Worm (Caenorhabditis elegans) whole organism, L4 larva: ENCODE measurements around the gene mtcu-2.

Experiments used
- D1046.2 ChIP-seq: fragments of 200-800 bp; sonication (Bioruptor generic); IDR thresholded peaks from 2 replicates; pipeline ENCODE4 v1.3.6; 2022; ENCODE audit warnings: missing genetic modification characterization, missing compliant biosample characterization
- F10B5.3 ChIP-seq: sonication (generic microtip); optimal IDR thresholded peaks from 2 replicates; lab custom pipeline; 2016; ENCODE audit warnings: mild to moderate bottlenecking, missing genetic modification characterization, missing compliant biosample characterization
- F26F4.8 ChIP-seq: fragments of 200-800 bp; sonication (Bioruptor generic); conservative IDR thresholded peaks from 2 replicates; pipeline ENCODE4 v1.3.6; 2022; ENCODE audit warnings: missing genetic modification characterization, missing compliant biosample characterization
- F49E8.2 ChIP-seq: sonication (generic microtip); optimal IDR thresholded peaks from 2 replicates; lab custom pipeline; 2016; ENCODE audit warnings: missing compliant biosample characterization, mild to moderate bottlenecking, missing genetic modification characterization, borderline replicate concordance
- T26A8.4 ChIP-seq: fragments of 200-800 bp; sonication (Bioruptor generic); IDR thresholded peaks from 2 replicates; pipeline ENCODE4 v1.3.6; 2022; ENCODE audit warnings: missing genetic modification characterization, missing compliant biosample characterization
- Y105C5A.15 ChIP-seq: fragments of 200-800 bp; sonication (Bioruptor generic); IDR thresholded peaks from 2 replicates; pipeline ENCODE4 v1.3.6; 2022; ENCODE audit warnings: missing genetic modification characterization, missing compliant biosample characterization
- ZK546.5 ChIP-seq, 2 experiments: sonication (generic microtip); optimal IDR thresholded peaks; 2 replicates each; lab custom pipeline; 2017; ENCODE audit warnings: missing biosample characterization in 2 of 2, missing genetic modification characterization in 2 of 2
- aha-1 ChIP-seq: fragments of 150-350 bp; peaks from one replicate; lab custom pipeline; 2014; ENCODE audit warnings: missing biosample characterization, missing genetic modification characterization
- aly-2 ChIP-seq: sonication (generic microtip); optimal IDR thresholded peaks from 2 replicates; lab custom pipeline; 2018; ENCODE audit warnings: missing biosample characterization, missing genetic modification characterization
- ama-1 ChIP-seq: fragments of 150-350 bp; optimal IDR thresholded peaks from 2 replicates; lab custom pipeline; 2014; ENCODE audit warnings: inconsistent platforms, mixed read lengths
- arid-1 ChIP-seq: fragments of 200-800 bp; sonication (Bioruptor generic); conservative IDR thresholded peaks from 2 replicates; pipeline ENCODE4 v1.3.6; 2022; ENCODE audit warnings: missing genetic modification reagents, missing genetic modification characterization, missing compliant biosample characterization
- attf-4 ChIP-seq: sonication (generic microtip); optimal IDR thresholded peaks from 3 replicates; lab custom pipeline; 2017; ENCODE audit warnings: missing biosample characterization, missing genetic modification characterization
- ceh-20 ChIP-seq: fragments of 200-800 bp; sonication (Bioruptor generic); IDR thresholded peaks from 2 replicates; pipeline ENCODE4 v1.3.6; 2022; ENCODE audit warnings: missing genetic modification reagents, missing genetic modification characterization, missing compliant biosample characterization
- ceh-28 ChIP-seq: fragments of 150-350 bp; optimal IDR thresholded peaks from 2 replicates; lab custom pipeline; 2014; ENCODE audit warnings: missing biosample characterization, missing genetic modification reagents, missing genetic modification characterization
- ceh-44 ChIP-seq: fragments of 200-800 bp; sonication (Bioruptor generic); IDR thresholded peaks from 2 replicates; pipeline ENCODE4 v1.3.6; 2022; ENCODE audit warnings: missing genetic modification reagents, missing genetic modification characterization, missing compliant biosample characterization
- ceh-62 ChIP-seq: sonication (generic microtip); optimal IDR thresholded peaks from 2 replicates; lab custom pipeline; 2017; ENCODE audit warnings: missing biosample characterization, missing genetic modification characterization
- daf-16 ChIP-seq, 3 experiments: sonication (generic microtip); optimal IDR thresholded peaks; 2 replicates each; lab custom pipeline; 2016 to 2017; ENCODE audit warnings: missing genetic modification characterization in 3 of 3, missing genetic modification reagents in 3 of 3, mild to moderate bottlenecking in 2 of 3, missing compliant biosample characterization in 2 of 3, missing biosample characterization in 1 of 3, moderate library complexity in 1 of 3
- fkh-10 ChIP-seq: fragments of 150-350 bp; optimal IDR thresholded peaks from 2 replicates; lab custom pipeline; 2014; ENCODE audit warnings: missing biosample characterization, missing genetic modification reagents, missing genetic modification characterization
- gei-8 ChIP-seq: fragments of 200-800 bp; sonication (Bioruptor generic); optimal IDR thresholded peaks from 2 replicates; lab custom pipeline; 2018; ENCODE audit warnings: mild to moderate bottlenecking, missing genetic modification characterization, missing compliant biosample characterization
- hif-1 ChIP-seq, 2 experiments: sonication (generic microtip); optimal IDR thresholded peaks; 2 replicates each; lab custom pipeline; 2016 to 2017; ENCODE audit warnings: missing compliant biosample characterization in 2 of 2, missing genetic modification characterization in 2 of 2, missing genetic modification reagents in 2 of 2, missing genotype in 2 of 2, mild to moderate bottlenecking in 1 of 2
- hlh-11 ChIP-seq: fragments of 200-800 bp; sonication (Bioruptor generic); optimal IDR thresholded peaks from 2 replicates; lab custom pipeline; 2018; ENCODE audit warnings: mild to moderate bottlenecking, missing genetic modification characterization, missing compliant biosample characterization
- hmg-1.1 ChIP-seq: fragments of 200-800 bp; sonication (Bioruptor generic); IDR thresholded peaks from 2 replicates; pipeline ENCODE4 v1.3.6; 2022; ENCODE audit warnings: missing genetic modification reagents, missing genetic modification characterization, missing compliant biosample characterization
- lin-15B ChIP-seq: fragments of 150-350 bp; sonication (generic microtip); optimal IDR thresholded peaks from 3 replicates; lab custom pipeline; 2014; ENCODE audit warnings: missing biosample characterization, missing genetic modification characterization
- lin-38 ChIP-seq: fragments of 200-800 bp; sonication (Bioruptor generic); IDR thresholded peaks from 2 replicates; pipeline ENCODE4 v1.3.6; 2022; ENCODE audit warnings: missing genetic modification reagents, missing genetic modification characterization, missing compliant biosample characterization
- lin-39 ChIP-seq: fragments of 150-350 bp; optimal IDR thresholded peaks from 2 replicates; lab custom pipeline; 2014; ENCODE audit warnings: missing biosample characterization, missing genetic modification reagents, missing genetic modification characterization
- lir-3 ChIP-seq: sonication (generic microtip); optimal IDR thresholded peaks from 2 replicates; lab custom pipeline; 2016; ENCODE audit warnings: mild to moderate bottlenecking, missing genetic modification characterization, missing compliant biosample characterization
- lsy-2 ChIP-seq, 2 experiments: fragments of 150-350 bp in 1 of 2; sonication (generic microtip) in 1 of 2; optimal IDR thresholded peaks; 2 replicates each; lab custom pipeline; 2014 to 2017; ENCODE audit warnings: missing biosample characterization in 2 of 2, missing genetic modification characterization in 2 of 2
- madf-9 ChIP-seq: fragments of 200-800 bp; sonication (Bioruptor generic); conservative IDR thresholded peaks from 2 replicates; pipeline ENCODE4 v1.3.6; 2022; ENCODE audit warnings: missing genetic modification reagents, missing genetic modification characterization, missing compliant biosample characterization
- mdl-1 ChIP-seq, 2 experiments: fragments of 150-350 bp in 1 of 2; sonication (generic microtip) in 1 of 2; optimal IDR thresholded peaks; 2 replicates each; lab custom pipeline; 2014 to 2017; ENCODE audit warnings: missing biosample characterization in 2 of 2, missing genetic modification characterization in 2 of 2
- mdt-29 ChIP-seq: fragments of 200-800 bp; sonication (Bioruptor generic); IDR thresholded peaks from 2 replicates; pipeline ENCODE4 v1.3.6; 2022; ENCODE audit warnings: missing genetic modification reagents, missing genetic modification characterization, missing compliant biosample characterization
- mxl-3 ChIP-seq: fragments of 200-800 bp; sonication (Bioruptor generic); optimal IDR thresholded peaks from 2 replicates; lab custom pipeline; 2018; ENCODE audit warnings: mild to moderate bottlenecking, missing genetic modification characterization, missing compliant biosample characterization
- nhr-102 ChIP-seq: sonication (generic microtip); optimal IDR thresholded peaks from 2 replicates; lab custom pipeline; 2016; ENCODE audit warnings: mild to moderate bottlenecking, missing genetic modification characterization, moderate library complexity, missing compliant biosample characterization
- nhr-11 ChIP-seq: fragments of 150-350 bp; optimal IDR thresholded peaks from 2 replicates; lab custom pipeline; 2014; ENCODE audit warnings: missing biosample characterization, missing genetic modification characterization
- nhr-237 ChIP-seq: sonication (generic microtip); optimal IDR thresholded peaks from 2 replicates; lab custom pipeline; 2017; ENCODE audit warnings: missing biosample characterization, missing genetic modification characterization
- nhr-28 ChIP-seq: fragments of 150-350 bp; optimal IDR thresholded peaks from 2 replicates; lab custom pipeline; 2014; ENCODE audit warnings: missing biosample characterization, missing genetic modification characterization
- php-3 ChIP-seq: fragments of 200-800 bp; sonication (Bioruptor generic); IDR thresholded peaks from 2 replicates; pipeline ENCODE4 v1.3.6; 2022; ENCODE audit warnings: missing genetic modification reagents, missing genetic modification characterization, missing compliant biosample characterization
- rbr-2 ChIP-seq: sonication (generic microtip); optimal IDR thresholded peaks from 2 replicates; lab custom pipeline; 2016; ENCODE audit warnings: missing genotype, missing genetic modification characterization, missing compliant biosample characterization
- saeg-2 ChIP-seq: fragments of 200-800 bp; sonication (Bioruptor generic); IDR thresholded peaks from 2 replicates; pipeline ENCODE4 v1.3.6; 2022; ENCODE audit warnings: missing genetic modification reagents, missing genetic modification characterization, missing compliant biosample characterization
- sdz-12 ChIP-seq: fragments of 200-800 bp; sonication (Bioruptor generic); optimal IDR thresholded peaks from 2 replicates; lab custom pipeline; 2018; ENCODE audit warnings: mild to moderate bottlenecking, missing genetic modification characterization, missing compliant biosample characterization
- set-16 ChIP-seq: fragments of 200-800 bp; sonication (Bioruptor generic); IDR thresholded peaks from 2 replicates; pipeline ENCODE4 v1.3.6; 2022; ENCODE audit warnings: missing genetic modification reagents, missing genetic modification characterization, missing compliant biosample characterization
- skn-1 ChIP-seq: fragments of 150-350 bp; optimal IDR thresholded peaks from 2 replicates; lab custom pipeline; 2014; ENCODE audit warnings: missing biosample characterization, missing genetic modification characterization
- unc-62 ChIP-seq, 3 experiments: fragments of 150-350 bp in 1 of 3; sonication (generic microtip); optimal IDR thresholded peaks in 2 of 3; peaks in 1 of 3; 1 replicate in 1 of 3; 2 replicates in 2 of 3; lab custom pipeline; 2014 to 2017; ENCODE audit warnings: missing biosample characterization in 3 of 3, missing genetic modification characterization in 3 of 3, missing genetic modification reagents in 3 of 3, missing genotype in 1 of 3
- zfp-3 ChIP-seq: fragments of 200-800 bp; sonication (Bioruptor generic); conservative IDR thresholded peaks from 2 replicates; pipeline ENCODE4 v1.3.6; 2022; ENCODE audit warnings: missing genetic modification reagents, missing genetic modification characterization, missing compliant biosample characterization
- ztf-11 ChIP-seq: fragments of 150-350 bp; optimal IDR thresholded peaks from 2 replicates; lab custom pipeline; 2014; ENCODE audit warnings: missing biosample characterization, missing genetic modification characterization

mtcu-2 gene

ce11 chrII:9989533-9989932 is 43.5 kb downstream of the mtcu-2 start:
- TF ChIP-seq lin-15B (tag; lab: Kevin White, UChicago) (no peak), sdz-12 (no peak), F49E8.2 (tag; lab: Kevin White, UChicago) (no peak), Y105C5A.15 (no peak), php-3 (GFP tag; lab: Robert Waterston, UW) (no peak), ztf-11 (no peak), nhr-11 (tag; lab: Kevin White, UChicago) (peak; percentile 6), hif-1 (tag; optimal IDR thresholded peaks at IDR 0.05; lab: Kevin White, UChicago) (peak in 1 of 2 experiments; percentile 4), T26A8.4 (no peak), arid-1 (no peak), lir-3 (tag; lab: Kevin White, UChicago) (no peak), nhr-237 (no peak), hlh-11 (tag; lab: Kevin White, UChicago) (peak; percentile 17), hmg-1.1 (GFP tag; lab: Robert Waterston, UW) (no peak), madf-9 (no peak), F10B5.3 (tag; lab: Kevin White, UChicago) (no peak), attf-4 (tag; lab: Kevin White, UChicago) (no peak)
- TF ChIP-seq, all 104 proteins: peak for 3

- TF ChIP-seq ceh-20 (GFP tag; lab: Robert Waterston, UW): no peak
- TF ChIP-seq lin-38 (GFP tag; lab: Robert Waterston, UW): no peak
- no peak for TF ChIP-seq nhr-237
- no peak for TF ChIP-seq ceh-62
- TF ChIP-seq set-16 (GFP tag; lab: Robert Waterston, UW): no peak
- no peak for TF ChIP-seq ceh-44 (GFP tag; lab: Robert Waterston, UW)
- no peak for TF ChIP-seq rbr-2 (tag; lab: Kevin White, UChicago)
Observed at ce11 chrII:9988620-9989019, 44.4 kb downstream of the mtcu-2 start.

ce11 chrII:9986635-9987575 is 46.1 kb downstream of the mtcu-2 start:
- no peak for TF ChIP-seq F26F4.8 (GFP tag; lab: Robert Waterston, UW)
- TF ChIP-seq unc-62 (GFP tag; optimal IDR thresholded peaks at IDR 0.05 in 1 of 2; lab: Kevin White, UChicago): peak in 1 of 2 experiments; percentile 99
- TF ChIP-seq unc-62 (tag; optimal IDR thresholded peaks at IDR 0.05; lab: Kevin White, UChicago): no peak

- peak in 1 of 2 experiments; percentile 88 for TF ChIP-seq daf-16 (GFP tag; optimal IDR thresholded peaks at IDR 0.05; lab: Kevin White, UChicago)
- no peak for TF ChIP-seq daf-16 (tag; optimal IDR thresholded peaks at IDR 0.05; lab: Kevin White, UChicago)
- no peak for TF ChIP-seq aly-2 (tag; lab: Kevin White, UChicago)
- TF ChIP-seq mdt-29 (GFP tag; lab: Robert Waterston, UW): no peak
- no peak for TF ChIP-seq aha-1 (tag; lab: Kevin White, UChicago)
- TF ChIP-seq gei-8 (GFP tag; lab: Kevin White, UChicago): no peak
- TF ChIP-seq lsy-2 (tag; optimal IDR thresholded peaks at IDR 0.05; lab: Kevin White, UChicago): peak in 1 of 2 experiments; percentile 9
- TF ChIP-seq mdl-1 (tag; optimal IDR thresholded peaks at IDR 0.05; lab: Kevin White, UChicago): peak in 1 of 2 experiments; percentile 18
- peak; percentile 51; the same call in 1 of the 2 replicates for TF ChIP-seq hmg-1.1 (GFP tag; lab: Robert Waterston, UW)
- peak; percentile 18 for TF ChIP-seq mxl-3
- TF ChIP-seq ama-1 (lab: Kevin White, UChicago): no peak
- TF ChIP-seq nhr-102 (tag; lab: Kevin White, UChicago): no peak
- no peak for TF ChIP-seq skn-1 (tag; lab: Kevin White, UChicago)
- TF ChIP-seq fkh-10: peak; percentile 9
- TF ChIP-seq lin-39: peak; percentile 22
- TF ChIP-seq hlh-11 (tag; lab: Kevin White, UChicago): peak; percentile 42
- no peak for TF ChIP-seq saeg-2 (GFP tag; lab: Robert Waterston, UW)
- TF ChIP-seq D1046.2: no peak
- no peak for TF ChIP-seq ZK546.5 (tag; optimal IDR thresholded peaks at IDR 0.05; lab: Kevin White, UChicago)
- TF ChIP-seq unc-62 (GFP tag; optimal IDR thresholded peaks at IDR 0.05 in 1 of 2; lab: Kevin White, UChicago): peak in 1 of 2 experiments; percentile 98
- TF ChIP-seq unc-62 (tag; optimal IDR thresholded peaks at IDR 0.05; lab: Kevin White, UChicago): no peak
- no peak for TF ChIP-seq ceh-28
- TF ChIP-seq nhr-28: peak; percentile 14
- TF ChIP-seq zfp-3 (GFP tag; lab: Robert Waterston, UW): no peak
Observed at ce11 chrII:9984866-9985336, 48.1 kb downstream of the mtcu-2 start.
